Worm (Caenorhabditis elegans) whole organism, L4 larva: ENCODE data around the gene srbc-59.

Experiments
- F49E8.2 ChIP-seq: sonication (generic microtip); optimal IDR thresholded peaks from 2 replicates; lab custom pipeline; 2016; ENCODE audit warnings: missing compliant biosample characterization, mild to moderate bottlenecking, missing genetic modification characterization, borderline replicate concordance
- R02D3.7 ChIP-seq: fragments of 150-350 bp; sonication (generic microtip); optimal IDR thresholded peaks from 3 replicates; lab custom pipeline; 2014; ENCODE audit warnings: missing biosample characterization, missing genetic modification characterization
- Y105C5A.15 ChIP-seq: fragments of 200-800 bp; sonication (Bioruptor generic); IDR thresholded peaks from 2 replicates; pipeline ENCODE4 v1.3.6; 2022; ENCODE audit warnings: missing genetic modification characterization, missing compliant biosample characterization
- ama-1 ChIP-seq: fragments of 150-350 bp; optimal IDR thresholded peaks from 2 replicates; lab custom pipeline; 2014; ENCODE audit warnings: inconsistent platforms, mixed read lengths
- ceh-82 ChIP-seq: sonication (generic microtip); optimal IDR thresholded peaks from 2 replicates; lab custom pipeline; 2017; ENCODE audit warnings: missing biosample characterization, missing genetic modification characterization
- ces-1 ChIP-seq: fragments of 150-350 bp; sonication (generic microtip); optimal IDR thresholded peaks from 4 replicates; lab custom pipeline; 2014; ENCODE audit warnings: missing biosample characterization, missing genetic modification reagents, missing genetic modification characterization
- daf-12 ChIP-seq: fragments of 150-350 bp; optimal IDR thresholded peaks from 2 replicates; lab custom pipeline; 2014; ENCODE audit warnings: missing biosample characterization, missing genetic modification reagents, missing genetic modification characterization
- egl-27 ChIP-seq: sonication (generic microtip); optimal IDR thresholded peaks from 3 replicates; lab custom pipeline; 2017; ENCODE audit warnings: missing biosample characterization, missing genetic modification reagents, missing genetic modification characterization
- fos-1 ChIP-seq: fragments of 150-350 bp; optimal IDR thresholded peaks from 2 replicates; lab custom pipeline; 2014; ENCODE audit warnings: missing biosample characterization, missing genetic modification characterization
- lin-13 ChIP-seq: fragments of 150-350 bp; optimal IDR thresholded peaks from 2 replicates; lab custom pipeline; 2014; ENCODE audit warnings: missing biosample characterization, missing genetic modification reagents, missing genetic modification characterization
- mdt-29 ChIP-seq: fragments of 200-800 bp; sonication (Bioruptor generic); IDR thresholded peaks from 2 replicates; pipeline ENCODE4 v1.3.6; 2022; ENCODE audit warnings: missing genetic modification reagents, missing genetic modification characterization, missing compliant biosample characterization
- nhr-10 ChIP-seq: fragments of 150-350 bp; optimal IDR thresholded peaks from 2 replicates; lab custom pipeline; 2014; ENCODE audit warnings: missing biosample characterization, missing genetic modification characterization
- ztf-11 ChIP-seq: fragments of 150-350 bp; optimal IDR thresholded peaks from 2 replicates; lab custom pipeline; 2014; ENCODE audit warnings: missing biosample characterization, missing genetic modification characterization

ce11 chrV:774875-775359 is 3.5 kb upstream of the srbc-59 start, which contains the start of gene srbc-58:
- TF ChIP-seq ceh-82 (tag; lab: Kevin White, UChicago): no peak
- TF ChIP-seq lin-13 (GFP tag; lab: Kevin White, UChicago): no peak
- TF ChIP-seq mdt-29 (GFP tag; lab: Robert Waterston, UW): no peak
- no peak for TF ChIP-seq fos-1
- no peak for TF ChIP-seq Y105C5A.15
- TF ChIP-seq egl-27: no peak
- TF ChIP-seq ztf-11 (tag; lab: Kevin White, UChicago): no peak
- no peak for TF ChIP-seq daf-12
- TF ChIP-seq nhr-10 (tag; lab: Kevin White, UChicago): no peak
- TF ChIP-seq ces-1 (GFP tag; lab: Kevin White, UChicago): no peak
- TF ChIP-seq F49E8.2: peak; percentile 86
- peak; percentile 60 for TF ChIP-seq R02D3.7 (tag; lab: Kevin White, UChicago)
- peak; percentile 69 for TF ChIP-seq ama-1
